Worm (Caenorhabditis elegans) whole organism, L1 larva: ENCODE data around the gene E01G4.6.

Source experiments
- Y116A8C.19 ChIP-seq: sonication (generic microtip); optimal IDR thresholded peaks from 2 replicates; lab custom pipeline; 2016; ENCODE audit warnings: missing compliant biosample characterization, missing genetic modification characterization, borderline replicate concordance
- ceh-82 ChIP-seq, 3 experiments: fragments of 150-350 bp in 1 of 3; sonication (generic microtip) in 2 of 3; optimal IDR thresholded peaks; 2 replicates each; lab custom pipeline; 2014 to 2017; ENCODE audit warnings: missing biosample characterization in 3 of 3, missing genetic modification characterization in 3 of 3
- egl-27 ChIP-seq, 2 experiments: fragments of 150-350 bp in 1 of 2; sonication (generic microtip); optimal IDR thresholded peaks; 3 replicates each; lab custom pipeline; 2017 to 2018; ENCODE audit warnings: missing biosample characterization in 2 of 2, missing genetic modification characterization in 2 of 2, missing genetic modification reagents in 2 of 2
- ets-5 ChIP-seq: fragments of 200-800 bp; sonication (Bioruptor generic); IDR thresholded peaks from 2 replicates; pipeline ENCODE4 v1.3.6; 2022; ENCODE audit warnings: missing genetic modification characterization, missing compliant biosample characterization
- fos-1 ChIP-seq: fragments of 150-350 bp; optimal IDR thresholded peaks from 2 replicates; lab custom pipeline; 2014; ENCODE audit warnings: missing biosample characterization, missing genetic modification characterization
- mdl-1 ChIP-seq, 2 experiments: fragments of 150-350 bp; optimal IDR thresholded peaks; 2 replicates each; lab custom pipeline; 2014 to 2017; ENCODE audit warnings: missing biosample characterization in 2 of 2, missing genetic modification characterization in 2 of 2, inconsistent platforms in 1 of 2
- nhr-28 ChIP-seq: fragments of 150-350 bp; optimal IDR thresholded peaks from 2 replicates; lab custom pipeline; 2014; ENCODE audit warnings: missing biosample characterization, missing genetic modification characterization
- pag-3 ChIP-seq: sonication (generic microtip); optimal IDR thresholded peaks from 2 replicates; lab custom pipeline; 2017; ENCODE audit warnings: missing genetic modification characterization, mild to moderate bottlenecking, missing compliant biosample characterization, antibody characterized with exemption, borderline replicate concordance; ENCODE audit not compliant: insufficient read depth
- skn-1 ChIP-seq: fragments of 150-350 bp; optimal IDR thresholded peaks from 2 replicates; lab custom pipeline; 2014; ENCODE audit warnings: missing biosample characterization, missing genetic modification characterization
- unc-130 ChIP-seq: fragments of 150-350 bp; optimal IDR thresholded peaks from 2 replicates; lab custom pipeline; 2017; ENCODE audit warnings: missing biosample characterization, missing genetic modification characterization, inconsistent platforms
- unc-62 ChIP-seq: fragments of 150-350 bp; optimal IDR thresholded peaks from 2 replicates; lab custom pipeline; 2014; ENCODE audit warnings: missing biosample characterization, missing genetic modification reagents, missing genetic modification characterization
- zag-1 ChIP-seq: fragments of 150-350 bp; optimal IDR thresholded peaks from 2 replicates; lab custom pipeline; 2014; ENCODE audit warnings: missing biosample characterization, missing genetic modification characterization

ce11 chrII:13472101-13472500 is 10.1 kb upstream of the E01G4.6 start, which contains the start of gene E01G4.5:
- TF ChIP-seq mdl-1 (tag; optimal IDR thresholded peaks at IDR 0.05; lab: Kevin White, UChicago) (no peak), skn-1 (tag; lab: Kevin White, UChicago) (no peak), unc-130 (no peak), unc-62 (no peak), egl-27 (tag; optimal IDR thresholded peaks at IDR 0.05; lab: Kevin White, UChicago) (no peak), zag-1 (tag; lab: Kevin White, UChicago) (no peak), ets-5 (GFP tag; lab: Robert Waterston, UW) (no peak), nhr-28 (no peak), ceh-82 (tag; optimal IDR thresholded peaks at IDR 0.05; lab: Kevin White, UChicago) (no peak), fos-1 (tag; lab: Kevin White, UChicago) (no peak), pag-3 (no peak), Y116A8C.19 (tag; lab: Kevin White, UChicago) (no peak)
